Worm (Caenorhabditis elegans) whole organism, late embryonic: ENCODE data around the gene algn-1.

ENCODE experiments used
- Y22D7AL.16 ChIP-seq: sonication (generic microtip); optimal IDR thresholded peaks from 2 replicates; lab custom pipeline; 2016; ENCODE audit warnings: missing genetic modification characterization, missing compliant biosample characterization
- ama-1 ChIP-seq: fragments of 150-350 bp; optimal IDR thresholded peaks from 2 replicates; lab custom pipeline; 2014
- fkh-10 ChIP-seq: fragments of 150-350 bp; optimal IDR thresholded peaks from 2 replicates; lab custom pipeline; 2014; ENCODE audit warnings: missing biosample characterization, missing genetic modification reagents, missing genetic modification characterization
- madf-2 ChIP-seq: sonication (generic microtip); optimal IDR thresholded peaks from 2 replicates; lab custom pipeline; 2017; ENCODE audit warnings: missing genetic modification characterization, missing compliant biosample characterization
- nfya-1 ChIP-seq: sonication (generic microtip); optimal IDR thresholded peaks from 2 replicates; lab custom pipeline; 2017; ENCODE audit warnings: missing genetic modification characterization, mild to moderate bottlenecking, missing compliant biosample characterization, antibody characterized with exemption, moderate library complexity
- nhr-11 ChIP-seq: fragments of 150-350 bp; optimal IDR thresholded peaks from 2 replicates; lab custom pipeline; 2014; ENCODE audit warnings: missing biosample characterization, missing genetic modification characterization
- pha-2 ChIP-seq: sonication (generic microtip); optimal IDR thresholded peaks from 2 replicates; lab custom pipeline; 2017; ENCODE audit warnings: mild to moderate bottlenecking, missing genetic modification characterization, missing compliant biosample characterization
- pqm-1 ChIP-seq: sonication (generic microtip); optimal IDR thresholded peaks from 2 replicates; lab custom pipeline; 2016; ENCODE audit warnings: missing genetic modification characterization, missing compliant biosample characterization
- rnt-1 ChIP-seq: sonication (generic microtip); optimal IDR thresholded peaks from 2 replicates; lab custom pipeline; 2016; ENCODE audit warnings: missing genetic modification characterization, missing compliant biosample characterization
- sox-2 ChIP-seq: fragments of 200-800 bp; sonication (Bioruptor generic); IDR thresholded peaks from 2 replicates; pipeline ENCODE4 v1.3.6; 2022; ENCODE audit warnings: missing genetic modification reagents, missing genetic modification characterization, missing compliant biosample characterization
- ttx-3 ChIP-seq: sonication (generic microtip); optimal IDR thresholded peaks from 2 replicates; lab custom pipeline; 2016; ENCODE audit warnings: missing genetic modification reagents, missing genetic modification characterization, missing compliant biosample characterization

DNA sequence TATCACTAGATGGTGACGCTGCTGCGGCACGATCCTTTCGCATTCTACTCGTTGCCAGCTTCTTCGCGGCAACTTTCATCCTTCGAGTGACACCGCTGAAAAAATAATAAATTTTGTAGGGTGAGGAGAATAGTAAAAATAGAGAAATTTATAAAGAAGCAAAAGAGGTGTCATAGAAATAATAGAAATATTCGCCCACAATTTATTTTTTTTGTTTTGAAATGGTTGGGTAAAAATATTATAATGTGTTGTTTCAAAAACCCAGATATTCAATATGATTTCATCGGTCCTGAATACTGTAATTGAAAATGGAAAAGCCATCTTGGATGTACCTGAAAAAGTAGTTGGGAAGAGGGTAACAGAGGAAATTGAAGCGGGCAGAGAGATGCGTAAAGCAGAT is 7.6 kb upstream of the algn-1 start, which contains the start of gene set-1:
- TF ChIP-seq fkh-10 (GFP tag; lab: Kevin White, UChicago) (no peak), ama-1 (lab: Kevin White, UChicago) (no peak), sox-2 (GFP tag; lab: Robert Waterston, UW) (no peak), rnt-1 (tag; lab: Kevin White, UChicago) (no peak), ttx-3 (tag; lab: Kevin White, UChicago) (no peak), Y22D7AL.16 (tag; lab: Kevin White, UChicago) (no peak), pha-2 (tag; lab: Kevin White, UChicago) (no peak), nhr-11 (no peak), nfya-1 (tag; lab: Kevin White, UChicago) (no peak), madf-2 (tag; lab: Kevin White, UChicago) (no peak), pqm-1 (tag; lab: Kevin White, UChicago) (no peak)
